Worm (Caenorhabditis elegans): ENCODE data around the gene C39E9.7.

- TF ChIP-seq ztf-11 (tag; optimal IDR thresholded peaks at IDR 0.05) (no peak), mab-5 (tag; optimal IDR thresholded peaks at IDR 0.05) (no peak), nhr-77 (tag; optimal IDR thresholded peaks at IDR 0.05) (no peak), nhr-11 (tag; optimal IDR thresholded peaks at IDR 0.05) (no peak), skn-1 (tag; optimal IDR thresholded peaks at IDR 0.05) (no peak), fos-1 (tag; optimal IDR thresholded peaks at IDR 0.05) (no peak)
Measured at ce11 chrIV:13038888-13039287, 37.6 kb downstream of the C39E9.7 start, which contains the start of gene F49E11.2.
